Fruit fly (Drosophila melanogaster) whole organism, adult: ENCODE data around the gene CG31344.

Experiments used
- cic ChIP-seq: fragments of 200-800 bp; sonication (Bioruptor generic); optimal IDR thresholded peaks from 2 replicates; lab custom pipeline; 2017; ENCODE audit warnings: missing biosample characterization, mild to moderate bottlenecking, missing genetic modification characterization, moderate library complexity
- kay ChIP-seq: fragments of 200-800 bp; sonication (Bioruptor generic); peaks from one replicate; lab custom pipeline; 2016; ENCODE audit warnings: missing biosample characterization, missing genetic modification characterization, borderline replicate concordance
- tj ChIP-seq: fragments of 200-800 bp; sonication (Bioruptor generic); optimal IDR thresholded peaks from 3 replicates; lab custom pipeline; 2017; ENCODE audit warnings: missing biosample characterization, mild to moderate bottlenecking, missing genetic modification characterization, moderate library complexity
- toe ChIP-seq: fragments of 200-800 bp; sonication (Bioruptor generic); optimal IDR thresholded peaks from 2 replicates; lab custom pipeline; 2016; ENCODE audit warnings: missing biosample characterization, missing genetic modification characterization

- TF ChIP-seq kay (GFP tag; lab: Kevin White, UChicago) (no peak), tj (GFP tag; lab: Kevin White, UChicago) (no peak), toe (no peak), cic (GFP tag; lab: Kevin White, UChicago) (no peak)
Measured at dm6 chr3R:15263946-15264345, 38.8 kb upstream of the CG31344 start.
